Worm (Caenorhabditis elegans) whole organism, L4/young adult: ENCODE measurements around the gene C56C10.9.

Experiments
- W03F9.2 ChIP-seq: fragments of 150-350 bp; optimal IDR thresholded peaks from 2 replicates; lab custom pipeline; 2014; ENCODE audit warnings: missing biosample characterization, missing genetic modification characterization
- dao-5 ChIP-seq: sonication (generic microtip); optimal IDR thresholded peaks from 2 replicates; lab custom pipeline; 2016; ENCODE audit warnings: missing genotype, missing genetic modification characterization, moderate library complexity, missing compliant biosample characterization
- him-1 ChIP-seq: sonication (generic microtip); optimal IDR thresholded peaks from 2 replicates; lab custom pipeline; 2016; ENCODE audit warnings: missing genotype, missing genetic modification reagents, missing genetic modification characterization, missing compliant biosample characterization

Gene C56C10.9

DNA sequence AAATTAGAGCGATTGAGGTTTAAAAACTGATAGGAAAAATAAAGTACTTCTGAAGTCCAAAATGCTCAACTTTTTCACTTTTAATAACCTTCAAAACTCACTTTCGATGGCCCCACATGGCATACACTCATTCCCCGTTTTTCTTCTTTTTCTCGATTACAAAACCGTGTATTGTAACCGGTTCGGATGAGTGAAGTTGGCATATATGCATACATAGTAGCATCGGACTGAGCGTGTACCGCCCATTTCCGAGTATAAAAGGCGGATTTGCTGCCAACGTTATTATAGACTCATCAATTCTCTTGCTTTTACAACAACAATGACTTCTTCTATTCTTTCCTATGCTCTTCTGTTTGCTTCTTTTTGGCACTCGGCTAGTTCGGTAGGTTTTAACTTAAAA is 9.4 kb downstream of the C56C10.9 start, which contains the start of gene C56C10.4:
C56C10.4 (plus strand) TSS at position 301 of the 400 bp plus-strand sequence.
- TF ChIP-seq him-1 (tag; lab: Kevin White, UChicago) (no peak), dao-5 (tag; lab: Kevin White, UChicago) (no peak), W03F9.2 (no peak)

DNA sequence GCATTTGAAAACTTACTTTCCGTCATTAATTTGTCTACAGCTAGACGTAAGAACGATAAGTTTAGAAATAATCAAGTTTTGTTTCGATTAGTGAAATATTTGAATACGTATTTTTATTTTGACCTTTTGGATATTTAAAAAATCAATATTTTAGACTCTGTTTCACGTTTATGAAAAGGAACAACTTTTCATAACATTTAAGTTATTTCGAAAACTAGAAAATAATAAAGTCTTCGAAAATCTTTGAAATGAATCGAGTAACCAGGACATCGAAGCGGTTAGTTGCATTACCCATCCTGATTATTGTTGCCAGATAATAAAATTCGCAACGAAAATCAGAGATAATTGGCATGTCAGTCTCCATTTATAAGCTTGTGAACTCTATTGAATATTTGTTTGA is 10.9 kb downstream of the C56C10.9 start, which contains the start of gene C56C10.6:
C56C10.6 (minus strand) TSS at position 101 of the 400 bp plus-strand sequence.
- no peak for TF ChIP-seq W03F9.2
- no peak for TF ChIP-seq him-1 (tag; lab: Kevin White, UChicago)
- TF ChIP-seq dao-5 (tag; lab: Kevin White, UChicago): no peak

DNA sequence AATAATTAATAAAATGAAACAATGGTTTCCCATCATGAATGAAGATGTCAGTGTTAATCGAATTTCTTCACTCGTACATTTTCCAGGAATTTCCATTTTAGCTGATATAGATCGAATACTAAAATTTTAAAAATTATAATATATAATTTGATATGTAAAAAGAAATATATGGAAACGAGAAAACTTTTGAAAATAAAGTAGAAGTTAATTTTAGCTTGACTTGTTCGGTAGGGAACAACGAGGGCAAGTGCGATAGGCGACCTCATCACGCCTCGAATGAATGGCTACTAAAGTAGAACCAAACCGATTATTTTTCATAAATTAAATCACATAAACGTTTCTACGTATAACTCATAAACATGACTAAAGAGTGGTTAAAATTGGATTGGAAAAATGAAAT is 13.8 kb downstream of the C56C10.9 start, which contains the start of gene sra-31:
sra-31 (minus strand) TSS at position 101 of the 400 bp plus-strand sequence.
- no peak for TF ChIP-seq dao-5 (tag; lab: Kevin White, UChicago)
- TF ChIP-seq W03F9.2: no peak
- no peak for TF ChIP-seq him-1 (tag; lab: Kevin White, UChicago)

DNA sequence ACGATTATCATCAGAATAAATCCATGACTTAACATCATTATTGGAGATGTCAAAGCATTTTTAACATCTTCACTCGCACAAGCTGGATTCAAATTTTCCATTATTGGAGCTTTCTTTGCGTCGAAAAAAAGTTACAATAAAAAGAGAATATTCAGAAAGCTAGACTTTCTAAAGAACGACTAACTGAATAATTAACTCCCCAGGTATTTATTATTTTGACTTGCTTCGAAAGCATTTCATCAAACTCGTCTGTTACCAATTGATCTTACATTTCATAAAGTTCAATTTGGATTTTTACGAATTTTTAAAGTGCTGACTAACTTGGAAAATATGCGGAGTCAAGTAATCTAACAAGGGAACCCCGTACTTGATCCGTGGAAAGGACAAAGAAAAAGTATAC is 16.5 kb downstream of the C56C10.9 start, which contains the start of gene sra-29:
sra-29 (minus strand) TSS at position 101 of the 400 bp plus-strand sequence.
- TF ChIP-seq dao-5 (tag; lab: Kevin White, UChicago) (no peak), him-1 (tag; lab: Kevin White, UChicago) (no peak), W03F9.2 (no peak)

DNA sequence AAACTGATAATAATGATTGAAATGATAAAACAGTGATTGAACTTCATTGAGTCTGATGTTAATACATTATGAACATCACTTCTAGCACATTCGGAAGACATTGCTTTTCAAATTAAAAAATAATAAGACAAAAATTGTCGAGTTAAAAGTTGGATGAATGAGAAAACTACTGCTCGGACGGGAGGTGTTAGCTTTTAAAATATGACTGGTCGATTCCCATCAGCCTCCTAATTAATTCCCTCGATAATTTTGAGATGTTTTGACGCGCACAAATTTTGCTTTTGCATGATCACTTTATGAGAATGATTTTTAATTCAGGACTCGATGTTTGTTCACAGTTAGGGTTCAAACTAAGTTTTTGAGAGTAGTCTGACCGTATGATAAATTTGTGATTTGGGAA is 18.5 kb downstream of the C56C10.9 start, which contains the start of gene sra-28:
sra-28 (minus strand) TSS at position 101 of the 400 bp plus-strand sequence.
- TF ChIP-seq him-1 (tag; lab: Kevin White, UChicago) (no peak), dao-5 (tag; lab: Kevin White, UChicago) (no peak), W03F9.2 (no peak)

DNA sequence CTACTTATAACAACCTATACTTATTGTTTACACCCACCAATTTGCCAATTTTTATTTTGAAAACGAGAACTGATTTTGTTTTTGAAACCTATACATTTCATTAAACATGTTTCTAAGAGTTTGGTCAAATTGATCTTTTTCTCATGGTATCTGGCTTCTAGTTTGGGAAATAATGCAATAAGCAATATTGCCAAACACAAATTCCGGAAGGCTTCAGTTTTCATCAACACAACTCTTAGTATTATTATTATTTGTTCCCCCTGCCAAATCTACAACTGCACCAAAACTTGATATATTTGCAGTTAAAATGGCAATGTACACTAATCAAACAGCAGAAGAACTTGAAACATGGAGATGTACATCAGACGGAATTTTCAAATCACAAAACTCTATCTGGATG is 23.4 kb downstream of the C56C10.9 start, which contains the start of gene sra-27:
sra-27 (plus strand) TSS at position 301 of the 400 bp plus-strand sequence.
- TF ChIP-seq him-1 (tag; lab: Kevin White, UChicago) (no peak), W03F9.2 (no peak), dao-5 (tag; lab: Kevin White, UChicago) (no peak)

DNA sequence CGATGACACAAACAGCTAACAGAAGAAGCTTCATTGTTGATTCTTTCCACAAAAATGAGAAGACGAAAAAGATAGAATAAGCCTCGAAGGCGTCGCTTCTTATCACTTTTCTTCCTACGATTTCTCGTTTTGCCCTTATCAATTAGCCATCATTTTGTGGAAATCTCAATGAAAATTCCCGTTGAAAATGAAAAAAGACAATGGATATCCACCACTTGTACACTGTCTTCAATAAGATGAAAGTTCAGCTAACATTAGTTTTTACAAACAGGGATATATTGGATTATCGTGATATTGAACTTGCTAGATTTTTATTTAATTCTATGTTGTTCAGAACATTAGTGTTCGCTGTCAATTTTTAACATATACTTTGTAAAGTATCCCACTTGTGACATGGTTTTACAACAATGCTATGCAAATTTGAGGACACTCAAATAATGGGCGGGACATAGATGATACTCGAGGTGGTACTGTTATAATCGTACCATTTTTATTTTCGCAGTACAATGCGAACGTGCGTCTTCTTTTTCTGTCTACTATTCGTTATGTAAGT is 25.4 kb downstream of the C56C10.9 start, which contains the start of the genes F18C5.5 and F18C5.9:
F18C5.5 (minus strand) TSS at position 101 of the 553 bp plus-strand sequence.
F18C5.9 (plus strand) TSS at position 503 of the 553 bp plus-strand sequence.
- TF ChIP-seq him-1 (tag; lab: Kevin White, UChicago) (no peak), dao-5 (tag; lab: Kevin White, UChicago) (no peak), W03F9.2 (no peak)

DNA sequence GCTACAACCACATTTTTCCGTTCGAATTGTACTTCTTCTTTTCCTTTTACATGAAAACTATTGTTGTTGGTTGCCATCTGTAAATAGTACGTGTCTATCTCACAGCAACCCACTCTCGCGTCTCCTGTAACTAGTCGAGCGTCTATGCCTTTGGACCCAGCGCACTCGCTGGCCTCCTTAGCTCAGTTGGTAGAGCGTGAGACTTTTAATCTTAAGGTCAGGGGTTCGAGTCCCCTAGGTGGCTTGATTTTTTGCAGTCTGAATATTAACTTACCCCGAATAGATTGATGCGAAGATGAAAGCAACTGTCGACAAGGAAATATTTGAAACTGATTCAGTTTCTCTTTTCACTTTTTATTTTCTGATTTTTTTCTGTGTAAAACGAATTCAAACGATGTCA is 27.1 kb downstream of the C56C10.9 start, which contains the start of gene mpz-3:
mpz-3 (minus strand) TSS at position 320 of the 400 bp plus-strand sequence.
- TF ChIP-seq dao-5 (tag; lab: Kevin White, UChicago): no peak
- no peak for TF ChIP-seq him-1 (tag; lab: Kevin White, UChicago)
- TF ChIP-seq W03F9.2: no peak

DNA sequence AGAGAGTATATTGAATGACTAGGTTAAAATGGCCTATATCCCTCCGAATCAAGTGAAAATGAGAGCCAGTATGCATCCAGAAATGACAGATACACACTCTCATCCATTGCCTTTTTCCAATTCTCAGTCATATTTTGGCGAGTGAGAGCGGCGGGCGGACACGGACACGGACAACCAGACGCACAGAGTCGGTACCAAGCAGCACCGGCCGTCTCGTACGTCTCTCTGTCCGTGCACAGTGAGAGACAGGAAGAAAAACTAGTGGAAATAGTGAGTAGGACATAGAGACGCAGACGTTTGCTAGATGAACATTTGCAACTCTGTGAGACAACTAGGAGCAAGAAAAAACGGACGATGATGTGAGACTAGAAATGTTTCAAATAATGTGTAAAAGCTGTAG is 28.9 kb downstream of the C56C10.9 start:
- TF ChIP-seq dao-5 (tag; lab: Kevin White, UChicago) (no peak), W03F9.2 (no peak), him-1 (tag; lab: Kevin White, UChicago) (no peak)

DNA sequence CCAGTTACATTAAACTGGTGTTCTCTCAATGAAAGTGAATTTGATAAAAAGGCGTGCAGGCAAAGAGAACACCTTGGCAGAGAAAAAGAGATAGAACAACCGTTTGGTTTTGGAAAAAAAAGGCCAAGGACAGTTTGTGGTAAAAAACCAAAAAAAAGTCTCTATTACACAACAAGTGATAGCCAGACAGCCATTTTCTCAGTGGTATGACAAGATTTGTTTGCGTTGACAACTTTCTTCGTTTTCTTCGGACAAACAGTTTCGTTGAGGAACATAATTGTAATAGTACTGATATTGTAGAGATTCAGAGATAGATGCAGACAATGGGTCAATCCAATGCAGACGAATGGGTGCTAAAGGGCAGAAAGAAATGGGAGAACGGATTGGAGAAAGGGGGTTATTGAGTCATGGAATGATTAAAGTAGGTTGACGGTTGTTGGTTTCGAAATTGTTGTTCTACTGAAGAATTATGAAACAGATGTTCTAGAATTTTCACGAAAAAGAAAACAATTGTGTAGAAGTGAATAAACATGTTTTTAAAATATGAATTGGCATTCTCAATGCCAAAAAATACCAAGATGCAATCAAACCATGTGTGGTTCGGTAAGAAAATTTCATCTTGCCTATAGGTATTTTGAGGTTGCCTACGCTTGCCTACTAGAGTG is 29.8 kb downstream of the C56C10.9 start:
- no peak for TF ChIP-seq W03F9.2

DNA sequence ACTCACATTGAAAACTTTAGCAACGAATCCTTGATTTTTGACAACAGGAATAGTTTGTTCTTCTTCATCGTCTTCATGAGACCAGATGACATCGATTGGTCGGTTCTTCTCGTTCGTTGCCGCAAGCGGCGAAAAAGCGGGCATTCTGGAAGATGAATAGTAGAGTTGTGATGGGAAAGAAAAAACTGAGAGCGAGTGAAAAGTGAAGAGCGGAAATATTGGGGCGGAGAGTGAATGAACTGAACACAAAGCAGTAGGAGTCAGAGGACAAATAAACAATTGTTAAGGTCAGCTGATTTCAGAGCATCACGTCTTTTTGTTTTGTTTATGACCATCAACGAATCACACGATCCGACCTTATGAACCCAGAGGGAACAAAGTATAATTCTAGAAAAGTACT is 30.9 kb downstream of the C56C10.9 start, which contains the start of gene F18C5.10:
F18C5.10 (minus strand) TSS at position 145 of the 400 bp plus-strand sequence.
- TF ChIP-seq him-1 (tag; lab: Kevin White, UChicago) (no peak), dao-5 (tag; lab: Kevin White, UChicago) (no peak), W03F9.2 (no peak)

DNA sequence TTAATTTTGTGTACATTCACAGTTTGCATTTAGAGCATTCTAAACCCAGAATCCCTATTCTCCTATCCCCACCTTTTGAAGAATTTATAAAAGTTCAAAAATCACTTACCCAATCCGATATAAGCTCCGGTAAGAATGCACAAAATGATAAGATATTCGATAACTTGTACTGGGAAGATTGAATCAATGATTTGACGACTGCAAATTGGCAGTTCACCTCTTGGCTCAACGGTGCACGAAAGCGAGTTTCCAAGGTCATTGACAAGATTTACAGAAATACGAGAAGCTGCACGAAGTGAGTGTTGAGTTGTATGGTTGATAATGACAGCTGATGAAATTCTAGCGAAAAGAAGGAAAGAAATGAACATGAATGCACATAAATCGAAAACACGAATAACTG is 31.9 kb downstream of the C56C10.9 start:
- TF ChIP-seq dao-5 (tag; lab: Kevin White, UChicago): no peak
- no peak for TF ChIP-seq W03F9.2
- TF ChIP-seq him-1 (tag; lab: Kevin White, UChicago): no peak

DNA sequence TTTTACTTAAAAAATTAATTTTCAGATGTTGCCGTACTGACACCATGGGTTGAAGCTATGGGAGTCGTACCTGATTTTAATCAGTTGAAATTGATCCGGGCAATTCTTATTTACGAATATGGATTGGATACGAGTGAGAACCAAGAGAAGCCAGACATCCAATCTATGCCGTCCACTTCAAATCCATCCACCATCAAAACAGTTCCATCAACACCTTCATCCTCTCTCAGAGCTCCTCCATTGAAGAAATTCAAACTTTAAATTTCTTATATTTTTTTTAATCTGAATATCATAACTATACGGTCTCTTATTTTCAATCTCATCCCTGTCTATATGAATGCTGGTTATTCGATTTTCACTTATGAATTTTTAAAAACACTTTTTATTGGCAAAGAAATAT is 33.3 kb downstream of the C56C10.9 start:
- TF ChIP-seq dao-5 (tag; lab: Kevin White, UChicago) (no peak), W03F9.2 (no peak), him-1 (tag; lab: Kevin White, UChicago) (no peak)

DNA sequence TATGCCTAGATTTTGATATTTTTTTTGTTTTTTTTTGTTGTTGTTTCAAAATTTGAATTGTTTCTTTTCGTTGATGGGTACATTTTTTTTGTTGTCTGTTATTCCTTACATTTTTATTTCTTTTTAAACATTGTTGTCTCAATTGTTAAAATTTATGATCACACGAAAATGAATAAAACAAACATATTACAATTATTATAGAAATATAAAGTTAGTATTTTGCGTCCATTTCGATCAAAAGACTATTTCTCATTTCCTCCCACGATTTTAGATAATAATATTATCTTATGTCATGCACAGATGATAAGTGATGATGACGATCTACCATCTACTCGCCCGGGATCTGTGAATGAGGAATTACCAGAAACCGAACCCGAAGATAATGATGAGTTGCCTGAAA is 37.5 kb downstream of the C56C10.9 start, which contains the start of gene wrn-1:
wrn-1 (plus strand) TSS at position 301 of the 400 bp plus-strand sequence.
- TF ChIP-seq dao-5 (tag; lab: Kevin White, UChicago): no peak
- TF ChIP-seq W03F9.2: no peak
- no peak for TF ChIP-seq him-1 (tag; lab: Kevin White, UChicago)
